Worm (Caenorhabditis elegans) whole organism, young adult: ENCODE results near the gene ZK757.1.

Experiments
- F33H1.4 ChIP-seq: fragments of 200-800 bp; sonication (Bioruptor generic); IDR thresholded peaks from 2 replicates; pipeline ENCODE4 v1.3.6; 2022; ENCODE audit warnings: missing genetic modification reagents, missing genetic modification characterization, missing compliant biosample characterization
- Y67H2A.10 ChIP-seq: fragments of 200-800 bp; sonication (Bioruptor generic); conservative IDR thresholded peaks from 2 replicates; pipeline ENCODE4 v1.3.6; 2022; ENCODE audit warnings: missing genetic modification reagents, missing genetic modification characterization, missing compliant biosample characterization
- Y95B8A.8 ChIP-seq: fragments of 200-800 bp; sonication (Bioruptor generic); IDR thresholded peaks from 2 replicates; pipeline ENCODE4 v1.3.6; 2022; ENCODE audit warnings: missing genetic modification reagents, missing genetic modification characterization, missing compliant biosample characterization
- dpl-1 ChIP-seq: fragments of 150-350 bp; optimal IDR thresholded peaks from 2 replicates; lab custom pipeline; 2014; ENCODE audit warnings: missing biosample characterization, missing genetic modification reagents, missing genetic modification characterization
- efl-1 ChIP-seq: fragments of 150-350 bp; optimal IDR thresholded peaks from 2 replicates; lab custom pipeline; 2014; ENCODE audit warnings: missing biosample characterization, missing genetic modification reagents, missing genetic modification characterization
- lir-1 ChIP-seq: fragments of 200-800 bp; sonication (Bioruptor generic); conservative IDR thresholded peaks from 2 replicates; pipeline ENCODE4 v1.3.6; 2022; ENCODE audit warnings: missing genetic modification reagents, missing genetic modification characterization, missing compliant biosample characterization
- madf-6 ChIP-seq: fragments of 200-800 bp; sonication (Bioruptor generic); IDR thresholded peaks from 2 replicates; pipeline ENCODE4 v1.3.6; 2022; ENCODE audit warnings: missing genetic modification reagents, missing genetic modification characterization, missing compliant biosample characterization
- unc-62 ChIP-seq: fragments of 150-350 bp; optimal IDR thresholded peaks from 2 replicates; lab custom pipeline; 2014; ENCODE audit warnings: missing biosample characterization, missing genetic modification reagents, missing genetic modification characterization
- zim-3 ChIP-seq: sonication (generic microtip); optimal IDR thresholded peaks from 2 replicates; lab custom pipeline; 2017; ENCODE audit warnings: mild to moderate bottlenecking, missing genetic modification characterization, moderate library complexity, missing compliant biosample characterization
- ztf-3 ChIP-seq: fragments of 200-800 bp; sonication (Bioruptor generic); optimal IDR thresholded peaks from 2 replicates; lab custom pipeline; 2018; ENCODE audit warnings: mild to moderate bottlenecking, missing genetic modification characterization, missing compliant biosample characterization

- TF ChIP-seq Y95B8A.8 = no peak
- no peak for TF ChIP-seq dpl-1 (GFP tag; lab: Kevin White, UChicago)
- no peak for TF ChIP-seq lir-1 (GFP tag; lab: Robert Waterston, UW)
- no peak for TF ChIP-seq Y67H2A.10 (GFP tag; lab: Robert Waterston, UW)
- no peak for TF ChIP-seq madf-6 (GFP tag; lab: Robert Waterston, UW)
- TF ChIP-seq zim-3 = no peak
- TF ChIP-seq ztf-3 = no peak
- no peak for TF ChIP-seq F33H1.4 (GFP tag; lab: Robert Waterston, UW)
- no peak for TF ChIP-seq unc-62 (GFP tag; lab: Kevin White, UChicago)
- no peak for TF ChIP-seq efl-1 (GFP tag; lab: Kevin White, UChicago)
These were observed 37.8 kb upstream of the ZK757.1 start for ce11 chrIII:9908769-9909168.
